Worm (Caenorhabditis elegans): Measurements from ENCODE around the gene tth-1.
A peak's percentile ranks its signal among the peaks of the same experiment; 100 is the strongest.
"Not testable (repeated sequence)": the region's sequence is repeated elsewhere in the genome, so short reads cannot be mapped to it uniquely, and the experiment has no call there.

The tth-1 gene

ce11 chrX:8416819-8417218 lies 6.7 kb downstream of the tth-1 start, which contains the start of gene ced-8:
ced-8 (minus strand) TSS chrX:8416919.
- TF ChIP-seq mep-1 (tag; optimal IDR thresholded peaks at IDR 0.05) = no peak
- no peak for TF ChIP-seq spr-3 (GFP tag; optimal IDR thresholded peaks at IDR 0.05)
- TF ChIP-seq php-3 (GFP tag; IDR thresholded peaks at IDR 0.05) = no peak
- TF ChIP-seq lim-7 (GFP tag; IDR thresholded peaks at IDR 0.05) = no peak
- no peak for TF ChIP-seq nhr-76 (tag; optimal IDR thresholded peaks at IDR 0.05)
- no peak for TF ChIP-seq ama-1 (optimal IDR thresholded peaks at IDR 0.05)
- TF ChIP-seq aha-1 (tag) = no peak

- peak; percentile 40 for TF ChIP-seq aha-1 (tag)
- no peak for TF ChIP-seq nhr-11 (tag; optimal IDR thresholded peaks at IDR 0.05)
Observed at ce11 chrX:8413130-8413529, 10.4 kb downstream of the tth-1 start, which contains the start of gene F08F1.4. F08F1.4 (plus strand) TSS chrX:8413430.

- not testable (repeated sequence) for TF ChIP-seq snpc-1.2 (GFP tag; IDR thresholded peaks at IDR 0.05); unc-62 (GFP tag; optimal IDR thresholded peaks at IDR 0.05 in 1 of 2); unc-62 (tag; optimal IDR thresholded peaks at IDR 0.05); T20F7.1 (GFP tag; optimal IDR thresholded peaks at IDR 0.05)
Observed at ce11 chrX:8410754-8411153, 12.8 kb downstream of the tth-1 start, which contains the start of gene F08F1.9. F08F1.9 (minus strand) TSS chrX:8410854.

ce11 chrX:8408267-8408666 lies 15.3 kb downstream of the tth-1 start, which contains the start of gene sulp-3:
sulp-3 (minus strand) TSS chrX:8408367.
- TF ChIP-seq daf-8 (GFP tag; IDR thresholded peaks at IDR 0.05) (no peak), php-3 (GFP tag; IDR thresholded peaks at IDR 0.05) (no peak), madf-5 (GFP tag; IDR thresholded peaks at IDR 0.05) (no peak), hlh-30 (tag; optimal IDR thresholded peaks at IDR 0.05; ENCODE audit: insufficient read depth) (no peak)

ce11 chrX:8406815-8407214 lies 16.7 kb downstream of the tth-1 start:
- TF ChIP-seq unc-130 (GFP tag; optimal IDR thresholded peaks at IDR 0.05) (no peak), ceh-62 (tag; optimal IDR thresholded peaks at IDR 0.05) (no peak), nhr-237 (tag; optimal IDR thresholded peaks at IDR 0.05) (no peak), unc-39 (tag; optimal IDR thresholded peaks at IDR 0.05) (no peak), T20F7.1 (GFP tag; optimal IDR thresholded peaks at IDR 0.05) (no peak), ama-1 (optimal IDR thresholded peaks at IDR 0.05) (no peak), unc-62 (GFP tag; optimal IDR thresholded peaks at IDR 0.05 in 1 of 2) (peak in 1 of 2 experiments; percentile 91), unc-62 (tag; optimal IDR thresholded peaks at IDR 0.05) (no peak), sdz-12 (GFP tag; optimal IDR thresholded peaks at IDR 0.05) (no peak)

ce11 chrX:8404308-8405085 lies 19.0 kb downstream of the tth-1 start:
- TF ChIP-seq pha-4 (GFP tag; IDR thresholded peaks at IDR 0.05) (peak; percentile 96), pha-4 (tag; optimal IDR thresholded peaks at IDR 0.05) (no peak), nhr-10 (tag; optimal IDR thresholded peaks at IDR 0.05) (peak; percentile 58), ZK337.2 (GFP tag; IDR thresholded peaks at IDR 0.05) (peak; percentile 90), dpl-1 (GFP tag; optimal IDR thresholded peaks at IDR 0.05) (peak; percentile 47), Y75B8A.6 (GFP tag; IDR thresholded peaks at IDR 0.05) (peak; percentile 97), dve-1 (tag; optimal IDR thresholded peaks at IDR 0.05; ENCODE audit: insufficient read depth) (peak; percentile 89), php-3 (GFP tag; IDR thresholded peaks at IDR 0.05) (peak; percentile 91), mxl-3 (GFP tag; optimal IDR thresholded peaks at IDR 0.05) (peak; percentile 82), nhr-111 (GFP tag; optimal IDR thresholded peaks at IDR 0.05) (peak; percentile 93), spr-3 (GFP tag; optimal IDR thresholded peaks at IDR 0.05) (peak; percentile 89), aha-1 (tag) (peak; percentile 99), zfp-2 (tag; optimal IDR thresholded peaks at IDR 0.05) (peak; percentile 59), lin-39 (tag; optimal IDR thresholded peaks at IDR 0.05) (no peak), hif-1 (tag; optimal IDR thresholded peaks at IDR 0.05) (peak; percentile 51 to 86), mdl-1 (tag; optimal IDR thresholded peaks at IDR 0.05) (peak; percentile 85 to 88), lsy-2 (tag; optimal IDR thresholded peaks at IDR 0.05) (peak; percentile 41 to 79), ceh-82 (tag; optimal IDR thresholded peaks at IDR 0.05) (no peak), nhr-28 (tag; optimal IDR thresholded peaks at IDR 0.05) (peak; percentile 79), zfp-3 (GFP tag; conservative IDR thresholded peaks at IDR 0.05) (peak; percentile 89), nhr-237 (tag; optimal IDR thresholded peaks at IDR 0.05) (no peak), lin-1 (GFP tag; IDR thresholded peaks at IDR 0.05) (peak; percentile 94), fos-1 (tag; optimal IDR thresholded peaks at IDR 0.05) (no peak), F37D6.2 (tag; optimal IDR thresholded peaks at IDR 0.05) (peak; percentile 87), hlh-30 (tag; optimal IDR thresholded peaks at IDR 0.05; ENCODE audit: insufficient read depth) (peak; percentile 85), snpc-1.2 (GFP tag; IDR thresholded peaks at IDR 0.05) (peak; percentile 95)
